Fruit fly (Drosophila melanogaster): ENCODE data around the gene t-cup.

- TF ChIP-seq h (optimal IDR thresholded peaks at IDR 0.05) (no peak), psq (optimal IDR thresholded peaks at IDR 0.05) (no peak)
Observed at dm6 chr2L:12483866-12484554, 13.1 kb downstream of the t-cup start.

All from Kc167 (cell line).